Fruit fly (Drosophila melanogaster): Measurements from ENCODE around the gene CG46316.

DNA sequence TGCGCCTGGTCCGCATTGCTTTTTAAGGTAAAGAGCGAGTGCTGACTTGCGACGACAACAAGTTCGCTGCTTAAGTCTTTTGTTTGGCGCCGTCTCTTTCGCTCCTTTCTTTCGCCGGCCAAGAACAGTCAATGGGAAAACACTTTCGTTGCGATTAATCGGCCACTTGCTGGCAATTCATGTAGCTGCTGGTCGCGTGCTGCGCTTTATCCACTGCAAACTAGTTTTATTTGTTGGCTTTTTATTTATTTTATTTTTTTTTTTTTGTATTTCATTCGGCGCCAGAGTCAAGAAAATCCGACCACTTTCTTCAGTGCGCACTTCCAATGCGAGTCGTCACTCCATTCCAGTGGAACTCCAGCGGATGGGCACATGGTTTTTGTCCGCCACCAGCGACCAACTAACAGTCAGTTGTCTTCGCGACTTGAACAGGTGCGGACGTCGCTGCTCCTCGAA lies at the start of gene CG46316, which contains the start of gene CG13627:
- TF ChIP-seq kay (GFP tag; ENCODE audit: borderline replicate concordance) (no peak), CG11617 (GFP tag; optimal IDR thresholded peaks at IDR 0.05) (no peak), pad (GFP tag; optimal IDR thresholded peaks at IDR 0.05) (no peak), Crg-1 (GFP tag; optimal IDR thresholded peaks at IDR 0.05) (no peak), Clk (GFP tag; optimal IDR thresholded peaks at IDR 0.05) (no peak), toe (GFP tag; optimal IDR thresholded peaks at IDR 0.05) (no peak), CG14711 (tag; optimal IDR thresholded peaks at IDR 0.05) (no peak), bab1 (GFP tag; optimal IDR thresholded peaks at IDR 0.05) (no peak), Hr96 (GFP tag; optimal IDR thresholded peaks at IDR 0.05) (no peak), cic (GFP tag; optimal IDR thresholded peaks at IDR 0.05) (no peak), CG7101 (tag; optimal IDR thresholded peaks at IDR 0.05) (no peak), CG5204 (GFP tag; optimal IDR thresholded peaks at IDR 0.05) (no peak)

Data from whole organism, adult.